Fruit fly (Drosophila melanogaster) whole organism, embryonic: ENCODE data around the gene Chd64.
A peak's percentile ranks its signal among the peaks of the same experiment; 100 is the strongest.

Experiments
- ATbp ChIP-seq: fragments of 200-800 bp; sonication (Bioruptor generic); optimal IDR thresholded peaks from 2 replicates; lab custom pipeline; 2017; ENCODE audit warnings: missing biosample characterization, mild to moderate bottlenecking, missing genetic modification characterization, missing genetic modification reagents
- Antp ChIP-seq: fragments of 200-800 bp; sonication (Bioruptor generic); optimal IDR thresholded peaks from 3 replicates; lab custom pipeline; 2016; ENCODE audit warnings: missing biosample characterization, missing genetic modification characterization
- C15 ChIP-seq: fragments of 200-800 bp; sonication (Bioruptor generic); IDR thresholded peaks from 3 replicates; pipeline ENCODE4 v1.3.6; 2022; ENCODE audit warnings: missing biosample characterization, missing genetic modification characterization
- CG11696 ChIP-seq: fragments of 200-800 bp; sonication (Bioruptor generic); IDR thresholded peaks from 2 replicates; pipeline ENCODE4 v1.3.6; 2022; ENCODE audit warnings: missing biosample characterization, missing genetic modification characterization
- CG13775 ChIP-seq: fragments of 200-800 bp; sonication (Bioruptor generic); optimal IDR thresholded peaks from 3 replicates; lab custom pipeline; 2017; ENCODE audit warnings: missing biosample characterization, mild to moderate bottlenecking, missing genetic modification characterization
- CG15601 ChIP-seq: fragments of 200-800 bp; sonication (Bioruptor generic); optimal IDR thresholded peaks from 3 replicates; lab custom pipeline; 2019; ENCODE audit warnings: missing biosample characterization, mild to moderate bottlenecking, missing genetic modification characterization, moderate library complexity
- CG1603 ChIP-seq: fragments of 200-800 bp; sonication (Bioruptor generic); optimal IDR thresholded peaks from 2 replicates; lab custom pipeline; 2019; ENCODE audit warnings: missing biosample characterization, mild to moderate bottlenecking, missing genetic modification characterization, moderate library complexity
- CG17186 ChIP-seq: fragments of 200-800 bp; sonication (Bioruptor generic); optimal IDR thresholded peaks from 3 replicates; lab custom pipeline; 2017; ENCODE audit warnings: missing biosample characterization, missing genetic modification reagents, missing genetic modification characterization
- CG17612 ChIP-seq: fragments of 200-800 bp; sonication (Bioruptor generic); IDR thresholded peaks from 2 replicates; pipeline ENCODE4 v1.3.6; 2022; ENCODE audit warnings: missing biosample characterization, missing genetic modification characterization
- CG17802 ChIP-seq: fragments of 200-800 bp; sonication (Bioruptor generic); optimal IDR thresholded peaks from 2 replicates; lab custom pipeline; 2018; ENCODE audit warnings: missing biosample characterization, mild to moderate bottlenecking, missing genetic modification characterization, moderate library complexity
- CG2712 ChIP-seq: fragments of 200-800 bp; optimal IDR thresholded peaks from 3 replicates; lab custom pipeline; 2019; ENCODE audit warnings: missing biosample characterization, mild to moderate bottlenecking, missing genetic modification characterization, moderate library complexity
- CG2875 ChIP-seq: fragments of 200-800 bp; sonication (Bioruptor generic); optimal IDR thresholded peaks from 2 replicates; lab custom pipeline; 2017; ENCODE audit warnings: missing biosample characterization, mild to moderate bottlenecking, missing genetic modification characterization, missing genetic modification reagents
- CG30431 ChIP-seq: fragments of 200-800 bp; sonication (Bioruptor generic); optimal IDR thresholded peaks from 2 replicates; lab custom pipeline; 2017; ENCODE audit warnings: missing biosample characterization, missing genetic modification characterization
- CG3065 ChIP-seq: fragments of 200-800 bp; sonication (Bioruptor generic); optimal IDR thresholded peaks from 2 replicates; lab custom pipeline; 2016; ENCODE audit warnings: missing biosample characterization, missing genetic modification characterization
- CG32767 ChIP-seq: fragments of 200-800 bp; sonication (Bioruptor generic); IDR thresholded peaks from 2 replicates; pipeline ENCODE4 v1.3.6; 2022; ENCODE audit warnings: missing biosample characterization, missing genetic modification characterization
- CG42726 ChIP-seq: fragments of 200-800 bp; sonication (Bioruptor generic); IDR thresholded peaks from 2 replicates; pipeline ENCODE4 v1.3.6; 2022; ENCODE audit warnings: missing biosample characterization, missing genetic modification characterization; ENCODE audit not compliant: partially characterized antibody
- CG4360 ChIP-seq: fragments of 200-800 bp; sonication (Bioruptor generic); IDR thresholded peaks from 2 replicates; pipeline ENCODE4 v1.3.6; 2022; ENCODE audit warnings: missing biosample characterization, missing genetic modification characterization
- CG7357 ChIP-seq: fragments of 200-800 bp; sonication (Bioruptor generic); IDR thresholded peaks from 3 replicates; pipeline ENCODE4 v1.3.6; 2022; ENCODE audit warnings: missing biosample characterization, missing genetic modification characterization
- CrebB ChIP-seq: fragments of 200-800 bp; sonication (Bioruptor generic); optimal IDR thresholded peaks from 3 replicates; lab custom pipeline; 2018; ENCODE audit warnings: missing biosample characterization, mild to moderate bottlenecking, missing genetic modification characterization
- Hand ChIP-seq: fragments of 200-800 bp; sonication (Bioruptor generic); optimal IDR thresholded peaks from 2 replicates; lab custom pipeline; 2017; ENCODE audit warnings: mild to moderate bottlenecking, missing biosample characterization, missing genetic modification reagents, missing genetic modification characterization
- Hmr ChIP-seq: fragments of 200-800 bp; sonication (Bioruptor generic); optimal IDR thresholded peaks from 3 replicates; lab custom pipeline; 2017; ENCODE audit warnings: mild to moderate bottlenecking, missing biosample characterization, missing genetic modification reagents, missing genetic modification characterization
- Hmx ChIP-seq: fragments of 200-800 bp; sonication (Bioruptor generic); optimal IDR thresholded peaks from 2 replicates; lab custom pipeline; 2016; ENCODE audit warnings: missing biosample characterization, missing genetic modification characterization
- Lhr ChIP-seq: fragments of 200-800 bp; sonication (Bioruptor generic); optimal IDR thresholded peaks from 3 replicates; lab custom pipeline; 2017; ENCODE audit warnings: mild to moderate bottlenecking, missing biosample characterization, missing genetic modification reagents, missing genetic modification characterization
- Max ChIP-seq: fragments of 200-800 bp; sonication (Bioruptor generic); optimal IDR thresholded peaks from 2 replicates; lab custom pipeline; 2016; ENCODE audit warnings: missing biosample characterization, mild to moderate bottlenecking, missing genetic modification characterization
- Nf-YB ChIP-seq: fragments of 200-800 bp; sonication (Bioruptor generic); optimal IDR thresholded peaks from 3 replicates; lab custom pipeline; 2019; ENCODE audit warnings: missing biosample characterization, mild to moderate bottlenecking, missing genetic modification characterization, moderate library complexity
- Rx ChIP-seq: fragments of 200-800 bp; sonication (Bioruptor generic); IDR thresholded peaks from 2 replicates; pipeline ENCODE4 v1.3.6; 2022; ENCODE audit warnings: missing biosample characterization, missing genetic modification characterization
- Scr ChIP-seq: fragments of 200-800 bp; sonication (Bioruptor generic); IDR thresholded peaks from 2 replicates; pipeline ENCODE4 v1.3.6; 2022; ENCODE audit warnings: missing biosample characterization, missing genetic modification characterization; ENCODE audit not compliant: partially characterized antibody
- ab ChIP-seq: fragments of 200-800 bp; sonication (Bioruptor generic); optimal IDR thresholded peaks from 2 replicates; lab custom pipeline; 2016; ENCODE audit warnings: missing biosample characterization, missing genetic modification characterization
- ara ChIP-seq: fragments of 200-800 bp; sonication (Bioruptor generic); IDR thresholded peaks from 2 replicates; pipeline ENCODE4 v1.3.6; 2022; ENCODE audit warnings: missing biosample characterization, missing genetic modification characterization
- br ChIP-seq: fragments of >200 bp; optimal IDR thresholded peaks from 2 replicates; lab custom pipeline; 2017
- cad ChIP-seq: fragments of >200 bp; optimal IDR thresholded peaks from 2 replicates; lab custom pipeline; 2017; ENCODE audit warnings: missing biosample characterization, missing genetic modification characterization
- cato ChIP-seq: fragments of 200-800 bp; sonication (Bioruptor generic); optimal IDR thresholded peaks from 2 replicates; lab custom pipeline; 2016; ENCODE audit warnings: missing biosample characterization, missing genetic modification characterization, borderline replicate concordance
- ci ChIP-seq: fragments of 200-800 bp; sonication (Bioruptor generic); IDR thresholded peaks from 3 replicates; pipeline ENCODE4 v1.3.6; 2022; ENCODE audit warnings: missing biosample characterization, missing genetic modification characterization
- dati ChIP-seq: fragments of 200-800 bp; sonication (Bioruptor generic); IDR thresholded peaks from 2 replicates; pipeline ENCODE4 v1.3.6; 2022; ENCODE audit warnings: missing biosample characterization, missing genetic modification characterization
- disco-r ChIP-seq: fragments of 200-800 bp; sonication (Bioruptor generic); optimal IDR thresholded peaks from 2 replicates; lab custom pipeline; 2016; ENCODE audit warnings: missing biosample characterization, missing genetic modification characterization
- dm ChIP-seq: fragments of 200-800 bp; sonication (Bioruptor generic); optimal IDR thresholded peaks from 3 replicates; lab custom pipeline; 2016; ENCODE audit warnings: missing biosample characterization, missing genetic modification characterization
- fd96Cb ChIP-seq: fragments of 200-800 bp; sonication (Bioruptor generic); optimal IDR thresholded peaks from 2 replicates; lab custom pipeline; 2018; ENCODE audit warnings: missing biosample characterization, mild to moderate bottlenecking, missing genetic modification characterization, moderate library complexity
- hb ChIP-seq: fragments of 200-800 bp; sonication (Bioruptor generic); IDR thresholded peaks from 3 replicates; pipeline ENCODE4 v1.3.6; 2022; ENCODE audit warnings: missing biosample characterization, missing genetic modification characterization; ENCODE audit not compliant: partially characterized antibody
- hth ChIP-seq: fragments of >200 bp; optimal IDR thresholded peaks from 2 replicates; lab custom pipeline; 2017; ENCODE audit warnings: inconsistent platforms
- inv ChIP-seq: fragments of 200-800 bp; sonication (Bioruptor generic); IDR thresholded peaks from 2 replicates; pipeline ENCODE4 v1.3.6; 2022; ENCODE audit warnings: missing biosample characterization, missing genetic modification characterization; ENCODE audit not compliant: partially characterized antibody
- pan ChIP-seq, 4 experiments: fragments of >200 bp in 3 of 4; fragments of 200-800 bp in 1 of 4; sonication (Bioruptor generic) in 1 of 4; optimal IDR thresholded peaks in 3 of 4; IDR thresholded peaks in 1 of 4; 2 replicates each; pipeline versions ENCODE4 v1.3.6 to Lab custom; 2017 to 2022; ENCODE audit warnings: missing biosample characterization in 2 of 4, missing genetic modification characterization in 2 of 4, mixed read lengths in 1 of 4
- pita ChIP-seq: fragments of 200-800 bp; sonication (Bioruptor generic); optimal IDR thresholded peaks from 2 replicates; lab custom pipeline; 2017; ENCODE audit warnings: missing biosample characterization, mild to moderate bottlenecking, missing genetic modification characterization
- prd ChIP-seq, 3 experiments: fragments of >200 bp in 2 of 3; fragments of 200-800 bp in 1 of 3; sonication (Bioruptor generic) in 1 of 3; optimal IDR thresholded peaks in 2 of 3; IDR thresholded peaks in 1 of 3; 2 replicates in 2 of 3; 3 replicates in 1 of 3; pipeline versions ENCODE4 v1.3.6 to Lab custom; 2017 to 2022; ENCODE audit warnings: missing biosample characterization in 1 of 3, missing genetic modification characterization in 1 of 3
- psq ChIP-seq: fragments of 200-800 bp; sonication (Bioruptor generic); optimal IDR thresholded peaks from 2 replicates; lab custom pipeline; 2017; ENCODE audit warnings: missing biosample characterization, missing genetic modification characterization
- shn ChIP-seq: fragments of 200-800 bp; sonication (Bioruptor generic); optimal IDR thresholded peaks from 3 replicates; lab custom pipeline; 2016; ENCODE audit warnings: missing biosample characterization, missing genetic modification characterization
- sqz ChIP-seq: fragments of 200-800 bp; sonication (Bioruptor generic); optimal IDR thresholded peaks from 3 replicates; lab custom pipeline; 2018; ENCODE audit warnings: missing biosample characterization, mild to moderate bottlenecking, missing genetic modification characterization
- stc ChIP-seq: fragments of 200-800 bp; sonication (Bioruptor generic); IDR thresholded peaks from 2 replicates; pipeline ENCODE4 v1.3.6; 2022; ENCODE audit warnings: missing biosample characterization, missing genetic modification characterization
- tap ChIP-seq: fragments of 200-800 bp; optimal IDR thresholded peaks from 3 replicates; lab custom pipeline; 2019; ENCODE audit warnings: missing biosample characterization, mild to moderate bottlenecking, missing genetic modification characterization, moderate library complexity
- vnd ChIP-seq: fragments of 200-800 bp; sonication (Bioruptor generic); IDR thresholded peaks from 3 replicates; pipeline ENCODE4 v1.3.6; 2022; ENCODE audit warnings: missing biosample characterization, missing genetic modification characterization; ENCODE audit not compliant: partially characterized antibody

Chd64 gene

DNA sequence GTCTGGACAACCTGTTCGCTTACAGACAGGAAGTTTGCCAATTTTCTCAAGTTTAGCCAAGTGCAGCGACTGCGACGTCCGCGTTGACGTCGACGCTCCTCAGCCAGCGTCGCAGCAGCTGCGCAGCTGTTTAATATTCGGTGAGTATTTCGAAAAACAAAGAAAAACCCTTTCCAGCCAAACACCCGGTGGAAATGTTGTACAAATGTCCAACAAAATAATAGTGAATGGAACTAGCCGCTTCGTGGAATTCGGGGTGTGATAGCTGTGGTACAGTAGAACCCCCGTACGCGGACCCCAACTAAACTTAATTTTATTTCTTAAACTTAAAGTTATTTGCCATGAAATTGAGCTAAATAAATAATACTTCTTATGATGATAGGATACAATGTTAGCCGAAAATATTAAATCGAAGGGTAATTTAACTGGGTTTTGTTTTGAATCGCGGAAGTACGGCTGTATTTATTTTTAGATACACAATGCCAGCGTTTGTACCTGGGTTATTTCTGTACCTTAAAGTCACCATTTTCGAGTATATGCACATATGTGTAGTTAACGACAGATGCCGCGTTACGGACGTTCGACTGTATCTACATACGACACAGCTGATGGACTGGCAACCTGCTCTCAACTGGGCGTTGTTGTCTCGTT lies 13.2 kb downstream of the Chd64 start (continued):
- TF ChIP-seq stc (no peak), CG15601 (tag; lab: Kevin White, UChicago) (peak; percentile 71), dm (GFP tag; lab: Kevin White, UChicago) (peak; percentile 26), ab (GFP tag; lab: Kevin White, UChicago) (peak; percentile 33), C15 (GFP tag; lab: Robert Waterston, UW) (no peak), ATbp (GFP tag; lab: Kevin White, UChicago) (peak; percentile 68), CG11696 (GFP tag; lab: Robert Waterston, UW) (no peak), CG2712 (tag; lab: Kevin White, UChicago) (peak; percentile 81), disco-r (GFP tag; lab: Kevin White, UChicago) (no peak), ara (GFP tag; lab: Robert Waterston, UW) (peak; percentile 64; the same call in 1 of the 2 replicates), psq (GFP tag; lab: Kevin White, UChicago) (no peak), CrebB (tag; lab: Kevin White, UChicago) (peak; percentile 49), CG13775 (GFP tag; lab: Kevin White, UChicago) (peak; percentile 75), Max (GFP tag; lab: Kevin White, UChicago) (peak; percentile 69), CG32767 (peak; percentile 41; the same call in 1 of the 2 replicates), dati (GFP tag; lab: Robert Waterston, UW) (no peak), vnd (no peak), Rx (GFP tag; lab: Robert Waterston, UW) (no peak), hb (GFP tag; lab: Robert Waterston, UW) (no peak), br (lab: Kevin White, UChicago) (no peak), Hmx (peak; percentile 52), Hmr (peak; percentile 77), Hand (peak; percentile 53), cato (GFP tag; lab: Kevin White, UChicago) (no peak), prd (optimal IDR thresholded peaks at IDR 0.05; lab: Kevin White, UChicago) (no peak), prd (GFP tag; IDR thresholded peaks at IDR 0.05; lab: Robert Waterston, UW) (peak; percentile 71), CG17802 (tag; lab: Kevin White, UChicago) (no peak), CG4360 (GFP tag; lab: Robert Waterston, UW) (no peak), cad (no peak), CG42726 (GFP tag; lab: Robert Waterston, UW) (no peak), CG2875 (peak; percentile 66), pita (GFP tag; lab: Kevin White, UChicago) (no peak), CG17612 (GFP tag; lab: Robert Waterston, UW) (no peak), CG17186 (GFP tag; lab: Kevin White, UChicago) (peak; percentile 42), shn (GFP tag; lab: Kevin White, UChicago) (peak; percentile 18), Antp (GFP tag; lab: Kevin White, UChicago) (peak; percentile 63), sqz (GFP tag; lab: Kevin White, UChicago) (peak; percentile 57), CG1603 (peak; percentile 54), CG3065 (no peak), Lhr (peak; percentile 37), CG7357 (GFP tag; lab: Robert Waterston, UW) (peak; percentile 46; the same call in 2 of the 3 replicates), Nf-YB (GFP tag; lab: Kevin White, UChicago) (peak; percentile 62), tap (tag; lab: Kevin White, UChicago) (peak; percentile 61), hth (no peak), Scr (GFP tag; lab: Robert Waterston, UW) (no peak), fd96Cb (tag; lab: Kevin White, UChicago) (peak; percentile 74), ci (GFP tag; lab: Robert Waterston, UW) (peak; percentile 78), CG30431 (GFP tag; lab: Kevin White, UChicago) (peak; percentile 69), pan (optimal IDR thresholded peaks at IDR 0.05; lab: Kevin White, UChicago) (no peak), pan (GFP tag; optimal IDR thresholded peaks at IDR 0.05 in 1 of 2, IDR thresholded peaks at IDR 0.05 in 1 of 2) (peak in 1 of 2 experiments; percentile 68), inv (GFP tag; lab: Robert Waterston, UW) (no peak)
